Fruit fly (Drosophila melanogaster) whole organism, embryonic: ENCODE data around the gene dlp.
A peak's percentile ranks its signal among the peaks of the same experiment; 100 is the strongest.

ENCODE experiments used
- B-H2 ChIP-seq: fragments of 200-800 bp; sonication (Bioruptor generic); optimal IDR thresholded peaks from 2 replicates; lab custom pipeline; 2018; ENCODE audit warnings: missing biosample characterization, mild to moderate bottlenecking, missing genetic modification characterization
- Blimp-1 ChIP-seq: fragments of 200-800 bp; sonication (Bioruptor generic); optimal IDR thresholded peaks from 3 replicates; lab custom pipeline; 2018; ENCODE audit warnings: missing biosample characterization, missing genetic modification characterization, mild to moderate bottlenecking, moderate library complexity, missing genetic modification reagents
- CG10267 ChIP-seq: fragments of 200-800 bp; sonication (Bioruptor generic); optimal IDR thresholded peaks from 2 replicates; lab custom pipeline; 2018; ENCODE audit warnings: missing biosample characterization, mild to moderate bottlenecking, missing genetic modification characterization, moderate library complexity
- CG11085 ChIP-seq: fragments of 200-800 bp; sonication (Bioruptor generic); IDR thresholded peaks from 2 replicates; pipeline ENCODE4 v1.3.6; 2022; ENCODE audit warnings: missing biosample characterization, missing genetic modification characterization
- CG11093 ChIP-seq: fragments of 200-800 bp; sonication (Bioruptor generic); IDR thresholded peaks from 3 replicates; pipeline ENCODE4 v1.3.6; 2022; ENCODE audit warnings: missing biosample characterization, missing genetic modification characterization
- CG12391 ChIP-seq: fragments of 200-800 bp; sonication (Bioruptor generic); optimal IDR thresholded peaks from 3 replicates; lab custom pipeline; 2018; ENCODE audit warnings: missing biosample characterization, mild to moderate bottlenecking, missing genetic modification characterization, moderate library complexity
- CG13287 ChIP-seq: fragments of 200-800 bp; sonication (Bioruptor generic); IDR thresholded peaks from 2 replicates; pipeline ENCODE4 v1.3.6; 2022; ENCODE audit warnings: missing biosample characterization, missing genetic modification characterization; ENCODE audit not compliant: partially characterized antibody
- CG15011 ChIP-seq: fragments of 200-800 bp; sonication (Bioruptor generic); optimal IDR thresholded peaks from 3 replicates; lab custom pipeline; 2018; ENCODE audit warnings: missing biosample characterization, mild to moderate bottlenecking, missing genetic modification characterization
- CG15269 ChIP-seq: fragments of 200-800 bp; sonication (Bioruptor generic); optimal IDR thresholded peaks from 2 replicates; lab custom pipeline; 2018; ENCODE audit warnings: missing biosample characterization, mild to moderate bottlenecking, missing genetic modification characterization, moderate library complexity
- CG16863 ChIP-seq: fragments of 200-800 bp; sonication (Bioruptor generic); optimal IDR thresholded peaks from 3 replicates; lab custom pipeline; 2016; ENCODE audit warnings: missing biosample characterization, missing genetic modification characterization
- CG17385 ChIP-seq: fragments of 200-800 bp; sonication (Bioruptor generic); optimal IDR thresholded peaks from 3 replicates; lab custom pipeline; 2018; ENCODE audit warnings: missing biosample characterization, mild to moderate bottlenecking, missing genetic modification characterization
- CG18262 ChIP-seq: fragments of 200-800 bp; optimal IDR thresholded peaks from 3 replicates; lab custom pipeline; 2019; ENCODE audit warnings: missing biosample characterization, mild to moderate bottlenecking, missing genetic modification characterization, moderate library complexity
- CG2120 ChIP-seq: fragments of 200-800 bp; sonication (Bioruptor generic); optimal IDR thresholded peaks from 3 replicates; lab custom pipeline; 2016; ENCODE audit warnings: missing biosample characterization, missing genetic modification characterization
- CG2202 ChIP-seq: fragments of 200-800 bp; sonication (Bioruptor generic); optimal IDR thresholded peaks from 2 replicates; lab custom pipeline; 2018; ENCODE audit warnings: missing biosample characterization, mild to moderate bottlenecking, missing genetic modification characterization
- CG2875 ChIP-seq: fragments of 200-800 bp; sonication (Bioruptor generic); optimal IDR thresholded peaks from 2 replicates; lab custom pipeline; 2017; ENCODE audit warnings: missing biosample characterization, mild to moderate bottlenecking, missing genetic modification characterization, missing genetic modification reagents
- CG3847 ChIP-seq: fragments of 200-800 bp; sonication (Bioruptor generic); IDR thresholded peaks from 2 replicates; pipeline ENCODE4 v1.3.6; 2022; ENCODE audit warnings: missing biosample characterization, missing genetic modification characterization
- CG4424 ChIP-seq: fragments of 200-800 bp; sonication (Bioruptor generic); optimal IDR thresholded peaks from 3 replicates; lab custom pipeline; 2016; ENCODE audit warnings: missing biosample characterization, missing genetic modification characterization
- CG5245 ChIP-seq: fragments of 200-800 bp; sonication (Bioruptor generic); optimal IDR thresholded peaks from 3 replicates; lab custom pipeline; 2016; ENCODE audit warnings: missing biosample characterization, missing genetic modification characterization
- CG6254 ChIP-seq: fragments of 200-800 bp; sonication (Bioruptor generic); optimal IDR thresholded peaks from 3 replicates; lab custom pipeline; 2017; ENCODE audit warnings: mild to moderate bottlenecking, missing biosample characterization, missing genetic modification reagents, missing genetic modification characterization
- CG8290 ChIP-seq, 3 experiments: fragments of 200-800 bp; sonication (Bioruptor generic); optimal IDR thresholded peaks; 2 replicates each; lab custom pipeline; 2016 to 2019; ENCODE audit warnings: missing biosample characterization in 3 of 3, missing genetic modification characterization in 3 of 3, mild to moderate bottlenecking in 2 of 3, moderate library complexity in 1 of 3
- Chrac-16 ChIP-seq: fragments of 200-800 bp; sonication (Bioruptor generic); optimal IDR thresholded peaks from 3 replicates; lab custom pipeline; 2016; ENCODE audit warnings: missing biosample characterization, missing genetic modification characterization
- Dip3 ChIP-seq: fragments of 200-800 bp; sonication (Bioruptor generic); optimal IDR thresholded peaks from 3 replicates; lab custom pipeline; 2016; ENCODE audit warnings: missing biosample characterization, missing genetic modification characterization
- Dp ChIP-seq: fragments of 200-800 bp; sonication (Bioruptor generic); optimal IDR thresholded peaks from 2 replicates; lab custom pipeline; 2018; ENCODE audit warnings: missing biosample characterization, mild to moderate bottlenecking, missing genetic modification characterization, moderate library complexity
- H2.0 ChIP-seq: fragments of 200-800 bp; sonication (Bioruptor generic); IDR thresholded peaks from 2 replicates; pipeline ENCODE4 v1.3.6; 2022; ENCODE audit warnings: missing biosample characterization, missing genetic modification characterization
- HLH4C ChIP-seq: fragments of 200-800 bp; sonication (Bioruptor generic); IDR thresholded peaks from 3 replicates; pipeline ENCODE4 v1.3.6; 2022; ENCODE audit warnings: missing biosample characterization, missing genetic modification characterization; ENCODE audit not compliant: partially characterized antibody
- Hmx ChIP-seq: fragments of 200-800 bp; sonication (Bioruptor generic); optimal IDR thresholded peaks from 2 replicates; lab custom pipeline; 2016; ENCODE audit warnings: missing biosample characterization, missing genetic modification characterization
- Hr39 ChIP-seq: fragments of >200 bp; optimal IDR thresholded peaks from 2 replicates; lab custom pipeline; 2017
- Kr ChIP-seq: fragments of 200-800 bp; sonication (Bioruptor generic); optimal IDR thresholded peaks from 2 replicates; lab custom pipeline; 2017; ENCODE audit warnings: missing biosample characterization, mild to moderate bottlenecking, missing genetic modification characterization
- Med ChIP-seq: fragments of 200-800 bp; sonication (Bioruptor generic); peaks from one replicate; lab custom pipeline; 2016; ENCODE audit warnings: missing biosample characterization, missing genetic modification characterization, mild to moderate bottlenecking, inconsistent platforms, moderate library complexity
- Rx ChIP-seq: fragments of 200-800 bp; sonication (Bioruptor generic); IDR thresholded peaks from 2 replicates; pipeline ENCODE4 v1.3.6; 2022; ENCODE audit warnings: missing biosample characterization, missing genetic modification characterization
- Ssrp ChIP-seq: fragments of 200-800 bp; sonication (Bioruptor generic); optimal IDR thresholded peaks from 2 replicates; lab custom pipeline; 2018; ENCODE audit warnings: missing biosample characterization, mild to moderate bottlenecking, missing genetic modification characterization, moderate library complexity
- Xrp1 ChIP-seq: fragments of 200-800 bp; sonication (Bioruptor generic); IDR thresholded peaks from 2 replicates; pipeline ENCODE4 v1.3.6; 2022; ENCODE audit warnings: missing biosample characterization, missing genetic modification characterization
- bbx ChIP-seq: fragments of 200-800 bp; sonication (Bioruptor generic); IDR thresholded peaks from 2 replicates; pipeline ENCODE4 v1.3.6; 2022; ENCODE audit warnings: missing biosample characterization, missing genetic modification characterization; ENCODE audit not compliant: partially characterized antibody
- bigmax ChIP-seq: fragments of 200-800 bp; sonication (Bioruptor generic); optimal IDR thresholded peaks from 2 replicates; lab custom pipeline; 2018; ENCODE audit warnings: missing biosample characterization, mild to moderate bottlenecking, missing genetic modification characterization
- btn ChIP-seq: fragments of 200-800 bp; sonication (Bioruptor generic); optimal IDR thresholded peaks from 2 replicates; lab custom pipeline; 2016; ENCODE audit warnings: missing biosample characterization, missing genetic modification characterization
- dmrt99B ChIP-seq: fragments of 200-800 bp; sonication (Bioruptor generic); optimal IDR thresholded peaks from 2 replicates; lab custom pipeline; 2018; ENCODE audit warnings: missing biosample characterization, mild to moderate bottlenecking, missing genetic modification characterization, moderate library complexity
- dysf ChIP-seq: fragments of 200-800 bp; sonication (Bioruptor generic); IDR thresholded peaks from 3 replicates; pipeline ENCODE4 v1.3.6; 2022; ENCODE audit warnings: missing biosample characterization, missing genetic modification characterization
- esg ChIP-seq: fragments of 200-800 bp; sonication (Bioruptor generic); conservative IDR thresholded peaks from 2 replicates; pipeline ENCODE4 v1.3.6; 2022; ENCODE audit warnings: missing biosample characterization, missing genetic modification characterization
- ftz-f1 ChIP-seq: fragments of 200-800 bp; sonication (Bioruptor generic); optimal IDR thresholded peaks from 2 replicates; lab custom pipeline; 2016; ENCODE audit warnings: missing biosample characterization, missing genetic modification characterization
- gfzf ChIP-seq: fragments of 200-800 bp; sonication (Bioruptor generic); optimal IDR thresholded peaks from 2 replicates; lab custom pipeline; 2016; ENCODE audit warnings: missing biosample characterization, mild to moderate bottlenecking, missing genetic modification characterization, moderate library complexity
- gt ChIP-seq: fragments of 200-800 bp; sonication (Bioruptor generic); IDR thresholded peaks from 2 replicates; pipeline ENCODE4 v1.3.6; 2022; ENCODE audit warnings: missing biosample characterization, missing genetic modification characterization
- h ChIP-seq: fragments of >200 bp; optimal IDR thresholded peaks from 2 replicates; lab custom pipeline; 2017
- ham ChIP-seq: fragments of 200-800 bp; sonication (Bioruptor generic); IDR thresholded peaks from 2 replicates; pipeline ENCODE4 v1.3.6; 2022; ENCODE audit warnings: missing biosample characterization, missing genetic modification characterization
- jumu ChIP-seq: fragments of 200-800 bp; sonication (Bioruptor generic); optimal IDR thresholded peaks from 3 replicates; lab custom pipeline; 2016; ENCODE audit warnings: missing biosample characterization, missing genetic modification characterization
- onecut ChIP-seq: fragments of 200-800 bp; sonication (Bioruptor generic); IDR thresholded peaks from 2 replicates; pipeline ENCODE4 v1.3.6; 2022; ENCODE audit warnings: missing biosample characterization, missing genetic modification characterization
- pfk ChIP-seq: fragments of 200-800 bp; sonication (Bioruptor generic); optimal IDR thresholded peaks from 2 replicates; lab custom pipeline; 2018; ENCODE audit warnings: missing biosample characterization, mild to moderate bottlenecking, missing genetic modification characterization, moderate library complexity
- sim ChIP-seq: fragments of 200-800 bp; sonication (Bioruptor generic); IDR thresholded peaks from 2 replicates; pipeline ENCODE4 v1.3.6; 2022; ENCODE audit warnings: missing biosample characterization, missing genetic modification characterization
- sisA ChIP-seq: fragments of 200-800 bp; sonication (Bioruptor generic); IDR thresholded peaks from 2 replicates; pipeline ENCODE4 v1.3.6; 2022; ENCODE audit warnings: missing biosample characterization, missing genetic modification characterization
- stwl ChIP-seq: fragments of 200-800 bp; sonication (Bioruptor generic); optimal IDR thresholded peaks from 3 replicates; lab custom pipeline; 2018; ENCODE audit warnings: missing biosample characterization, mild to moderate bottlenecking, missing genetic modification characterization, moderate library complexity
- ttk ChIP-seq: fragments of 200-800 bp; sonication (Bioruptor generic); IDR thresholded peaks from 2 replicates; pipeline ENCODE4 v2.1.2; 2022; ENCODE audit warnings: missing biosample characterization, missing genetic modification characterization

dlp gene

DNA sequence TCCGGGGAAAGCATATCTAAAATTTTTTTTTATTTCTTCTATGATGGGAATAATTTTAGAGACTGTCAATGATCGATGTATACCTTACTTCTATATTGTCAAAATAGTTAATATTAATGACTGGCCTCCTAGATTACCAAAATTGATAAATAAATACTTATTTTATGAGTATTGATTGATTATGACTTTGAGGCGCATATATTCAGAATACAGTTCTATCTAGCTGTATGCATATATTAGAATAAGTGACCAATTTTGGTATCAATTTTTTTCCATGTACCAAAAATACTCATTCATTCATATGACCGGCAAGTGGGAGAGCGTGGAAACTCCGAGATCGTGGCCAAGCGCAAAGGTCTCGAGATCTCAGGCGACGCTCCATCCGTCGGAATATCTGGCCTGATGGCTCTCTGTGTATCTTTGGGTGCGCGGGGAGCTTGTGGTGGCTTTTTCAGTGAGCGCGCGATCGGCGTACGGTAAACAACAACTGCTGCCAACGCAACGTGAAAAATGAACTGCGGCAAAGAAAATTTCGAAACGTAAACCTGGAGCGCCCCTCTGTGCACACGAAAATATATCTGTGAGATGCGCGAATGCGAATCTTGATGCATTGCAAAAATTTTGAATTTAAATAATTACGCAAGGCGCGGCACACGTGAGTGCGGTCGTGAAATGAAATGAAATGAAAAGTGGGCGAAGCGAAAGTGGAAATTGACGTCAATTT lies 40.1 kb downstream of the dlp start, which contains the start of the genes CG43121 and ome (continued):
- peak; percentile 20 for TF ChIP-seq CG2120 (GFP tag; lab: Kevin White, UChicago)
- TF ChIP-seq bigmax (GFP tag; lab: Kevin White, UChicago) = no peak
- peak; percentile 36; the same call in 1 of the 2 replicates for TF ChIP-seq CG13287 (GFP tag; lab: Robert Waterston, UW)
- TF ChIP-seq btn (GFP tag; lab: Kevin White, UChicago) = no peak
- TF ChIP-seq CG12391 (tag; lab: Kevin White, UChicago) = peak; percentile 39
- TF ChIP-seq Kr (GFP tag; lab: Kevin White, UChicago) = no peak
- no peak for TF ChIP-seq Hmx (GFP tag; lab: Kevin White, UChicago)
- TF ChIP-seq pfk = peak; percentile 37
- no peak for TF ChIP-seq ttk (GFP tag; lab: Robert Waterston, UW)
- no peak for TF ChIP-seq CG15011 (GFP tag; lab: Kevin White, UChicago)
- no peak for TF ChIP-seq h
- TF ChIP-seq B-H2 (GFP tag; lab: Kevin White, UChicago) = no peak
- TF ChIP-seq CG11093 (GFP tag; lab: Robert Waterston, UW) = no peak
- no peak for TF ChIP-seq Rx
- TF ChIP-seq HLH4C (GFP tag; lab: Robert Waterston, UW) = no peak
- no peak for TF ChIP-seq bbx (GFP tag; lab: Robert Waterston, UW)
- TF ChIP-seq CG4424 = no peak
- TF ChIP-seq Hr39 (lab: Kevin White, UChicago) = no peak
- no peak for TF ChIP-seq CG18262 (tag; lab: Kevin White, UChicago)
- no peak for TF ChIP-seq Ssrp (tag; lab: Kevin White, UChicago)
- TF ChIP-seq gt (GFP tag; lab: Robert Waterston, UW) = no peak
- peak; percentile 33 for TF ChIP-seq dmrt99B (tag; lab: Kevin White, UChicago)
- no peak for TF ChIP-seq Dip3 (GFP tag; lab: Kevin White, UChicago)
- TF ChIP-seq esg (GFP tag; lab: Robert Waterston, UW) = no peak
- peak; percentile 13 for TF ChIP-seq ftz-f1 (GFP tag; lab: Kevin White, UChicago)
- no peak for TF ChIP-seq CG6254 (GFP tag; lab: Kevin White, UChicago)
- no peak for TF ChIP-seq sim
- no peak; the same call in 1 of the 2 replicates for TF ChIP-seq sisA
- TF ChIP-seq CG8290 (GFP tag; optimal IDR thresholded peaks at IDR 0.05; lab: Kevin White, UChicago) = no peak
- peak in 1 of 2 experiments; percentile 6 for TF ChIP-seq CG8290 (tag; optimal IDR thresholded peaks at IDR 0.05; lab: Kevin White, UChicago)
- 0 out of 3 replicates have a peak, but pooled peaks have one; percentile 10 for TF ChIP-seq dysf (GFP tag; lab: Robert Waterston, UW)
- TF ChIP-seq Dp = no peak
- no peak for TF ChIP-seq CG3847 (GFP tag; lab: Robert Waterston, UW)
- TF ChIP-seq gfzf (GFP tag; lab: Kevin White, UChicago) = no peak
- no peak for TF ChIP-seq CG2202 (tag; lab: Kevin White, UChicago)
- no peak for TF ChIP-seq jumu (GFP tag; lab: Kevin White, UChicago)
- no peak for TF ChIP-seq H2.0 (GFP tag; lab: Robert Waterston, UW)
- TF ChIP-seq CG5245 (GFP tag; lab: Kevin White, UChicago) = no peak
- peak; percentile 22 for TF ChIP-seq CG10267 (tag; lab: Kevin White, UChicago)
- peak; percentile 29; the same call in 1 of the 2 replicates for TF ChIP-seq Xrp1 (GFP tag; lab: Robert Waterston, UW)
- TF ChIP-seq Med = peak; percentile 85
- no peak for TF ChIP-seq CG16863
- TF ChIP-seq ham (GFP tag; lab: Robert Waterston, UW) = no peak
- no peak for TF ChIP-seq Chrac-16 (GFP tag; lab: Kevin White, UChicago)
- peak; percentile 28 for TF ChIP-seq CG15269 (tag; lab: Kevin White, UChicago)
- TF ChIP-seq CG2875 (GFP tag; lab: Kevin White, UChicago) = peak; percentile 10
- peak; percentile 88 for TF ChIP-seq Blimp-1 (GFP tag; lab: Kevin White, UChicago)
- no peak for TF ChIP-seq stwl
- no peak for TF ChIP-seq onecut
- TF ChIP-seq CG17385 (GFP tag; lab: Kevin White, UChicago) = peak; percentile 28
- TF ChIP-seq CG11085 (GFP tag; lab: Robert Waterston, UW) = no peak
